Worm (Caenorhabditis elegans) whole organism, L3 larva: ENCODE measurements around the gene Y69A2AR.24.

Source experiments
- ZK546.5 ChIP-seq: sonication (generic microtip); optimal IDR thresholded peaks from 2 replicates; lab custom pipeline; 2017; ENCODE audit warnings: missing biosample characterization, missing genetic modification characterization
- aly-2 ChIP-seq: fragments of 150-350 bp; optimal IDR thresholded peaks from 2 replicates; lab custom pipeline; 2014; ENCODE audit warnings: missing biosample characterization, missing genetic modification characterization
- ama-1 ChIP-seq: fragments of 150-350 bp; optimal IDR thresholded peaks from 2 replicates; lab custom pipeline; 2018
- ceh-16 ChIP-seq: sonication (generic microtip); optimal IDR thresholded peaks from 2 replicates; lab custom pipeline; 2017; ENCODE audit warnings: missing biosample characterization, missing genetic modification characterization
- ceh-9 ChIP-seq: sonication (generic microtip); optimal IDR thresholded peaks from 2 replicates; lab custom pipeline; 2018; ENCODE audit warnings: missing biosample characterization, missing genetic modification characterization
- egl-27 ChIP-seq: sonication (generic microtip); optimal IDR thresholded peaks from 4 replicates; lab custom pipeline; 2017; ENCODE audit warnings: missing biosample characterization, missing genetic modification reagents, missing genetic modification characterization
- hmg-11 ChIP-seq: sonication (generic microtip); optimal IDR thresholded peaks from 2 replicates; lab custom pipeline; 2016; ENCODE audit warnings: missing genetic modification characterization, missing compliant biosample characterization
- jun-1 ChIP-seq: fragments of 150-350 bp; optimal IDR thresholded peaks from 2 replicates; lab custom pipeline; 2014; ENCODE audit warnings: missing biosample characterization, missing genetic modification reagents, missing genetic modification characterization
- nhr-11 ChIP-seq: fragments of 150-350 bp; optimal IDR thresholded peaks from 2 replicates; lab custom pipeline; 2014; ENCODE audit warnings: missing biosample characterization, missing genetic modification characterization
- nhr-23 ChIP-seq: fragments of 150-350 bp; optimal IDR thresholded peaks from 2 replicates; lab custom pipeline; 2014; ENCODE audit warnings: missing biosample characterization, missing genetic modification reagents, missing genetic modification characterization
- nhr-28 ChIP-seq: fragments of 150-350 bp; optimal IDR thresholded peaks from 2 replicates; lab custom pipeline; 2014; ENCODE audit warnings: missing biosample characterization, missing genetic modification characterization
- unc-39 ChIP-seq: sonication (generic microtip); optimal IDR thresholded peaks from 4 replicates; lab custom pipeline; 2017; ENCODE audit warnings: missing biosample characterization, missing genetic modification characterization
- zag-1 ChIP-seq: fragments of 150-350 bp; optimal IDR thresholded peaks from 2 replicates; lab custom pipeline; 2014; ENCODE audit warnings: missing biosample characterization, missing genetic modification characterization
- ztf-4 ChIP-seq: fragments of 150-350 bp; optimal IDR thresholded peaks from 2 replicates; lab custom pipeline; 2014; ENCODE audit warnings: missing biosample characterization, missing genetic modification characterization

DNA sequence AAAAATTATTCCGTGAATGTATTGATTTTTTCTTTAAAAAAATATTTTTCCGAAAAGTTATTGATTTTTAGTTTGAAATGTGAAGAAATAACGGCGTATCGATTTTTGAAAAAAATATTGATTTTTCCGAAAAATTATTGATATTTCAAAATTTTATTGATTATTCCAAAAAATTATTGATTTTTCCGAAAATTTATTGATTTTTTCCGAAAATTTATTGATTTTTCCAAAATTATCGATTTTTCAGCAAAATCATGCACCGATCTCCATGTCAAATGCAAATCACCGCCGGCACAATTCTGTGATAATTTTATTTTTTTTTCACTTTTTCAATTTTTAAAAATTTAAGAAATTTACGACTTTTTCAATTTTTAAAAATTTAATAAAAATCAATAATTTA is 14.3 kb downstream of the Y69A2AR.24 start:
- TF ChIP-seq ama-1 (no peak), egl-27 (tag; lab: Kevin White, UChicago) (no peak), aly-2 (tag; lab: Kevin White, UChicago) (no peak), ceh-9 (no peak), ZK546.5 (tag; lab: Kevin White, UChicago) (no peak), ceh-16 (tag; lab: Kevin White, UChicago) (no peak), ztf-4 (tag; lab: Kevin White, UChicago) (no peak), nhr-23 (tag; lab: Kevin White, UChicago) (no peak), zag-1 (tag; lab: Kevin White, UChicago) (no peak), nhr-28 (tag; lab: Kevin White, UChicago) (no peak), hmg-11 (tag; lab: Kevin White, UChicago) (no peak), nhr-11 (tag; lab: Kevin White, UChicago) (no peak), unc-39 (tag; lab: Kevin White, UChicago) (no peak), jun-1 (tag; lab: Kevin White, UChicago) (no peak)
